Worm (Caenorhabditis elegans) whole organism, L3 larva: ENCODE results near the gene C37E2.10.

Experiments used
- R02D3.7 ChIP-seq: fragments of 150-350 bp; optimal IDR thresholded peaks from 2 replicates; lab custom pipeline; 2014; ENCODE audit warnings: missing biosample characterization, missing genetic modification characterization
- ZK546.5 ChIP-seq: sonication (generic microtip); optimal IDR thresholded peaks from 2 replicates; lab custom pipeline; 2017; ENCODE audit warnings: missing biosample characterization, missing genetic modification characterization
- aly-2 ChIP-seq: fragments of 150-350 bp; optimal IDR thresholded peaks from 2 replicates; lab custom pipeline; 2014; ENCODE audit warnings: missing biosample characterization, missing genetic modification characterization
- ama-1 ChIP-seq: fragments of 150-350 bp; optimal IDR thresholded peaks from 2 replicates; lab custom pipeline; 2018
- ceh-82 ChIP-seq: fragments of 150-350 bp; optimal IDR thresholded peaks from 2 replicates; lab custom pipeline; 2014; ENCODE audit warnings: missing biosample characterization, missing genetic modification characterization
- ceh-9 ChIP-seq: sonication (generic microtip); optimal IDR thresholded peaks from 2 replicates; lab custom pipeline; 2018; ENCODE audit warnings: missing biosample characterization, missing genetic modification characterization
- daf-12 ChIP-seq: fragments of 150-350 bp; optimal IDR thresholded peaks from 2 replicates; lab custom pipeline; 2014; ENCODE audit warnings: missing biosample characterization, missing genetic modification reagents, missing genetic modification characterization
- egl-27 ChIP-seq: sonication (generic microtip); optimal IDR thresholded peaks from 4 replicates; lab custom pipeline; 2017; ENCODE audit warnings: missing biosample characterization, missing genetic modification reagents, missing genetic modification characterization
- egl-5 ChIP-seq: fragments of 150-350 bp; optimal IDR thresholded peaks from 2 replicates; lab custom pipeline; 2017; ENCODE audit warnings: missing biosample characterization, missing genetic modification reagents, missing genetic modification characterization, inconsistent platforms
- elt-1 ChIP-seq: fragments of 150-350 bp; optimal IDR thresholded peaks from 2 replicates; lab custom pipeline; 2014; ENCODE audit warnings: missing biosample characterization, missing genetic modification characterization
- eor-1 ChIP-seq, 2 experiments: fragments of 150-350 bp; optimal IDR thresholded peaks; 2 replicates each; lab custom pipeline; 2014 to 2018; ENCODE audit warnings: missing biosample characterization in 2 of 2, missing genetic modification characterization in 2 of 2
- fkh-10 ChIP-seq: sonication (generic microtip); optimal IDR thresholded peaks from 2 replicates; lab custom pipeline; 2017; ENCODE audit warnings: missing biosample characterization, missing genetic modification reagents, missing genetic modification characterization
- fkh-2 ChIP-seq: fragments of 150-350 bp; optimal IDR thresholded peaks from 2 replicates; lab custom pipeline; 2014; ENCODE audit warnings: missing biosample characterization, missing genetic modification reagents, missing genetic modification characterization
- fos-1 ChIP-seq: fragments of 150-350 bp; optimal IDR thresholded peaks from 2 replicates; lab custom pipeline; 2014; ENCODE audit warnings: missing biosample characterization, missing genetic modification characterization
- hmg-11 ChIP-seq: sonication (generic microtip); optimal IDR thresholded peaks from 2 replicates; lab custom pipeline; 2016; ENCODE audit warnings: missing genetic modification characterization, missing compliant biosample characterization
- jun-1 ChIP-seq: fragments of 150-350 bp; optimal IDR thresholded peaks from 2 replicates; lab custom pipeline; 2014; ENCODE audit warnings: missing biosample characterization, missing genetic modification reagents, missing genetic modification characterization
- lin-15B ChIP-seq: fragments of 150-350 bp; optimal IDR thresholded peaks from 2 replicates; lab custom pipeline; 2014; ENCODE audit warnings: missing biosample characterization, missing genetic modification characterization
- lsy-12 ChIP-seq: sonication (generic microtip); optimal IDR thresholded peaks from 2 replicates; lab custom pipeline; 2016; ENCODE audit warnings: mild to moderate bottlenecking, missing genetic modification characterization, missing compliant biosample characterization
- mml-1 ChIP-seq: fragments of 150-350 bp; sonication (generic microtip); optimal IDR thresholded peaks from 3 replicates; lab custom pipeline; 2014; ENCODE audit warnings: missing biosample characterization, missing genetic modification characterization
- nfya-1 ChIP-seq: sonication (generic microtip); optimal IDR thresholded peaks from 2 replicates; lab custom pipeline; 2017; ENCODE audit warnings: missing genetic modification characterization, mild to moderate bottlenecking, missing compliant biosample characterization, antibody characterized with exemption, moderate library complexity; ENCODE audit not compliant: insufficient read depth
- nhr-11 ChIP-seq: fragments of 150-350 bp; optimal IDR thresholded peaks from 2 replicates; lab custom pipeline; 2014; ENCODE audit warnings: missing biosample characterization, missing genetic modification characterization
- nhr-12 ChIP-seq: fragments of 150-350 bp; optimal IDR thresholded peaks from 2 replicates; lab custom pipeline; 2014; ENCODE audit warnings: missing biosample characterization, missing genetic modification characterization
- nhr-237 ChIP-seq: fragments of 150-350 bp; optimal IDR thresholded peaks from 2 replicates; lab custom pipeline; 2014; ENCODE audit warnings: missing biosample characterization, missing genetic modification characterization
- nhr-67 ChIP-seq: fragments of 150-350 bp; optimal IDR thresholded peaks from 2 replicates; lab custom pipeline; 2014; ENCODE audit warnings: missing biosample characterization, missing genetic modification characterization
- nhr-76 ChIP-seq: fragments of 150-350 bp; sonication (generic microtip); optimal IDR thresholded peaks from 5 replicates; lab custom pipeline; 2014; ENCODE audit warnings: missing biosample characterization, missing genetic modification characterization
- nhr-77 ChIP-seq: fragments of 150-350 bp; optimal IDR thresholded peaks from 2 replicates; lab custom pipeline; 2014; ENCODE audit warnings: missing biosample characterization, missing genetic modification characterization
- pha-4 ChIP-seq: fragments of 150-350 bp; optimal IDR thresholded peaks from 2 replicates; lab custom pipeline; 2014; ENCODE audit warnings: missing biosample characterization, missing genetic modification reagents, missing genetic modification characterization
- pqm-1 ChIP-seq: fragments of 150-350 bp; optimal IDR thresholded peaks from 2 replicates; lab custom pipeline; 2017; ENCODE audit warnings: missing biosample characterization, missing genetic modification characterization, inconsistent platforms
- sea-2 ChIP-seq: fragments of 150-350 bp; sonication (generic microtip); optimal IDR thresholded peaks from 4 replicates; lab custom pipeline; 2014; ENCODE audit warnings: missing biosample characterization, missing genetic modification reagents, missing genetic modification characterization
- skn-1 ChIP-seq: fragments of 150-350 bp; optimal IDR thresholded peaks from 2 replicates; lab custom pipeline; 2014; ENCODE audit warnings: missing biosample characterization, missing genetic modification characterization
- tbx-2 ChIP-seq: sonication (generic microtip); optimal IDR thresholded peaks from 2 replicates; lab custom pipeline; 2016; ENCODE audit warnings: mild to moderate bottlenecking, missing genetic modification characterization, missing compliant biosample characterization
- unc-39 ChIP-seq: sonication (generic microtip); optimal IDR thresholded peaks from 4 replicates; lab custom pipeline; 2017; ENCODE audit warnings: missing biosample characterization, missing genetic modification characterization
- unc-62 ChIP-seq: fragments of 150-350 bp; sonication (generic microtip); optimal IDR thresholded peaks from 4 replicates; lab custom pipeline; 2014; ENCODE audit warnings: missing biosample characterization, missing genetic modification reagents, missing genetic modification characterization
- zag-1 ChIP-seq: fragments of 150-350 bp; optimal IDR thresholded peaks from 2 replicates; lab custom pipeline; 2014; ENCODE audit warnings: missing biosample characterization, missing genetic modification characterization
- ztf-11 ChIP-seq: fragments of 150-350 bp; optimal IDR thresholded peaks from 2 replicates; lab custom pipeline; 2014; ENCODE audit warnings: missing biosample characterization, missing genetic modification characterization

C37E2.10 gene

ce11 chrX:14178688-14179087, at the start of gene C37E2.10:
TSS of gene C37E2.10 (plus strand) at chrX:14178988.
- no peak for TF ChIP-seq egl-27 (tag; lab: Kevin White, UChicago)
- no peak for TF ChIP-seq unc-39
- TF ChIP-seq sea-2 (GFP tag; lab: Kevin White, UChicago): no peak
- TF ChIP-seq, all 47 proteins: peak for 0

DNA sequence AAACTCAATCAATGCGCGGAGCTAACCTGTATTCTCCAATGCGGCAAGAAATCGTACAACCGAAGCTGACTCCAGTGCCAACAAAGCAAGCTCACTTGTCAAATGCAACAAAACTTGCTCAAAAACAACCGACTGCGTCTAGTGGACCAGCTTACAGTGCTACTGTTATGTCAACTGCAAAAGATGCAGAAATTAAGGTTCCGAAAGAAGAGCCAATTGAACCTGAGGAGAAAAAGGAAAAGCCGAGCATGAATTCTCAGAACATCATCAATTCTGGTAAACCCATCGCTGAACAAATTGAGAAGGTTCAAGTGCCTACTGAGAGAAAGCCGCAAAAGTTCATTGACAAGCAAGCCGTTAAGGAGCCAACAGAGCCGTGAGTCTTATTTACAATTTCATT, 47.3 kb upstream of the C37E2.10 start:
- TF ChIP-seq elt-1 (tag; lab: Kevin White, UChicago) (no peak), nhr-12 (tag; lab: Kevin White, UChicago) (no peak), ama-1 (lab: Kevin White, UChicago) (no peak), hmg-11 (tag; lab: Kevin White, UChicago) (no peak), sea-2 (GFP tag; lab: Kevin White, UChicago) (no peak), aly-2 (no peak), lin-15B (tag; lab: Kevin White, UChicago) (no peak), ceh-9 (tag; lab: Kevin White, UChicago) (no peak), unc-39 (no peak), nhr-76 (tag; lab: Kevin White, UChicago) (no peak)
- TF ChIP-seq, all 47 proteins: peak for 0

DNA sequence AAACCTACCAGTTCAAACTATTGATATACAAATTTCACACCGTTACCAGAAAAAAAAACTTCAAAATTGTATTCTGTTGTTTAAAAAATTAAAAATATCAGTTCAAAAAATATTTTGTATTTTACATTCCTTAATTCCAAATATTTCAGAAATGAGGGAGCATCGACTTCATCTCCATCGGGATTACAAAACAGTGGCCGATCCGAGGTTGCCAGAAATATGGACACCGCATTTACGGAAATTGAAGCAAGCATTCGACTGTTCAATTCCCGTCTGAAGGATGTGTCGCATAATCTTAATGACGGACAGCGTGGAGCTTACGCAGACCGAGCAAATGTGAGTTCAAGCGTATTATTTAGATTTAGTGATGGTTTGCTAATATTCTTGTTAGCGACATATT, 46.1 kb upstream of the C37E2.10 start:
- no peak for TF ChIP-seq nhr-237

- TF ChIP-seq lsy-12 (tag; lab: Kevin White, UChicago) (no peak), egl-5 (tag; lab: Kevin White, UChicago) (no peak), nhr-67 (no peak), ztf-11 (no peak), eor-1 (tag; optimal IDR thresholded peaks at IDR 0.05; lab: Kevin White, UChicago) (no peak), fkh-10 (no peak), R02D3.7 (no peak)
- TF ChIP-seq, all 47 proteins: peak for 0
Observed at ce11 chrX:14134244-14134643, 44.5 kb upstream of the C37E2.10 start, which contains the start of gene F28H6.8. TSS of gene F28H6.8 (minus strand) at chrX:14134344.

DNA sequence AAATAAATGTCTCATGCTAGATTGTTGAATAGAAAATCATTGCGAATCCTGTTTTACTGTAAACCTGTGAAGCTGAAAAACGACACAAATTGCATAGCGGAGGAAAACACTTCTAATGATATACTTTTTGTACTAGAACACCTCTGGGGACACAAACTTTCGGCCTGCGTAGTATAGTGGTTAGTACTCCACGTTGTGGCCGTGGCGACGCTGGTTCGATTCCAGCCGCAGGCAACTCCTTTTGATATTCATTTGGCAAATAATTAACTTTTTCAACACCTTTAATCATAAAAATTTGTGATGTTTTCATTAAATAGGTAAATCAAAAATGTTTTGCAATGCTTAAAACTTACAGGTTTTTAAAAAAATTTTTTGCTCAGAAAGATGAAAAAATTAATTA, 43.9 kb upstream of the C37E2.10 start:
- no peak for TF ChIP-seq pha-4 (tag; lab: Kevin White, UChicago)
- TF ChIP-seq mml-1: no peak
- no peak for TF ChIP-seq R02D3.7
- no peak for TF ChIP-seq nhr-237
- no peak for TF ChIP-seq aly-2
- no peak for TF ChIP-seq nhr-77
- no peak for TF ChIP-seq ZK546.5
- no peak for TF ChIP-seq fkh-2 (tag; lab: Kevin White, UChicago)

ce11 chrX:14140040-14140439, 38.7 kb upstream of the C37E2.10 start, which contains the start of gene nkat-1:
TSS of gene nkat-1 (minus strand) at chrX:14140140.
- TF ChIP-seq aly-2 (no peak), zag-1 (tag; lab: Kevin White, UChicago) (no peak)
- TF ChIP-seq, all 47 proteins: peak for 0

DNA sequence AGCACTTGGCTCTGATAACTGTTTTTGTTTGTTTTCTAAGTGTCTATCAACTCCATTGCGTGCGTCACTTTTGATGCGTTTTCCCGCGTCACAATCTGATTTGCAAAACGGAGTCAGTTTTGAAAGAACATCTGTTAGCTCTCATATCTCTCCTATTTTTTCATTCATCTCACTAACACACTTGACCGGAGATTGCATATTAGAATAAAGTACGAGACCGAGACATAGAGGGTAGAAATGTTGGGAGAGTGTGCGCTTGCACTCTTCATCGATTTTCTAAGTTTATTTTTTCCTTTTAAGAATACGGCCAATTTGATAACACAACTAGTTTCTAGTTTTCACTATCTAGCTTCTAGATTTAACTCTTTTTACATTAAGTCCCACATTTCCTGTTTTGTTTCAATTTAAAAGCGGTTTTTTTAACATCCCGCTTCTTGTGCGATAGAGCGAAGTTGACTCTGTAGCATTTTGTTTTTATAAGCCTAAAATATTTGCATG, 37.4 kb upstream of the C37E2.10 start:
- TF ChIP-seq R02D3.7 (no peak), pqm-1 (tag; lab: Kevin White, UChicago) (no peak), nhr-11 (tag; lab: Kevin White, UChicago) (no peak), unc-62 (GFP tag; lab: Kevin White, UChicago) (no peak), egl-27 (tag; lab: Kevin White, UChicago) (no peak), ceh-9 (tag; lab: Kevin White, UChicago) (no peak), skn-1 (tag; lab: Kevin White, UChicago) (no peak), jun-1 (tag; lab: Kevin White, UChicago) (no peak), egl-5 (tag; lab: Kevin White, UChicago) (no peak), tbx-2 (tag; lab: Kevin White, UChicago) (no peak), hmg-11 (tag; lab: Kevin White, UChicago) (no peak), fos-1 (tag; lab: Kevin White, UChicago) (no peak), pha-4 (tag; lab: Kevin White, UChicago) (no peak), nfya-1 (tag; lab: Kevin White, UChicago) (no peak), ceh-82 (tag; lab: Kevin White, UChicago) (no peak), daf-12 (tag; lab: Kevin White, UChicago) (no peak), ZK546.5 (no peak)
